Worm (Caenorhabditis elegans) whole organism, L3 larva: ENCODE results near the gene Y32G9A.5.

Experiments
- R02D3.7 ChIP-seq: fragments of 150-350 bp; optimal IDR thresholded peaks from 2 replicates; lab custom pipeline; 2014; ENCODE audit warnings: missing biosample characterization, missing genetic modification characterization
- ZK546.5 ChIP-seq: sonication (generic microtip); optimal IDR thresholded peaks from 2 replicates; lab custom pipeline; 2017; ENCODE audit warnings: missing biosample characterization, missing genetic modification characterization
- aly-2 ChIP-seq: fragments of 150-350 bp; optimal IDR thresholded peaks from 2 replicates; lab custom pipeline; 2014; ENCODE audit warnings: missing biosample characterization, missing genetic modification characterization
- ceh-28 ChIP-seq: fragments of 150-350 bp; optimal IDR thresholded peaks from 2 replicates; lab custom pipeline; 2014; ENCODE audit warnings: missing biosample characterization, missing genetic modification reagents, missing genetic modification characterization
- ceh-82 ChIP-seq: fragments of 150-350 bp; optimal IDR thresholded peaks from 2 replicates; lab custom pipeline; 2014; ENCODE audit warnings: missing biosample characterization, missing genetic modification characterization
- elt-1 ChIP-seq: fragments of 150-350 bp; optimal IDR thresholded peaks from 2 replicates; lab custom pipeline; 2014; ENCODE audit warnings: missing biosample characterization, missing genetic modification characterization
- elt-2 ChIP-seq: sonication (generic microtip); optimal IDR thresholded peaks from 2 replicates; lab custom pipeline; 2016; ENCODE audit warnings: missing genetic modification reagents, mild to moderate bottlenecking, missing genetic modification characterization, missing compliant biosample characterization
- eor-1 ChIP-seq, 2 experiments: fragments of 150-350 bp; optimal IDR thresholded peaks; 2 replicates each; lab custom pipeline; 2014 to 2018; ENCODE audit warnings: missing biosample characterization in 2 of 2, missing genetic modification characterization in 2 of 2
- fkh-2 ChIP-seq: fragments of 150-350 bp; optimal IDR thresholded peaks from 2 replicates; lab custom pipeline; 2014; ENCODE audit warnings: missing biosample characterization, missing genetic modification reagents, missing genetic modification characterization
- nfya-1 ChIP-seq: sonication (generic microtip); optimal IDR thresholded peaks from 2 replicates; lab custom pipeline; 2017; ENCODE audit warnings: missing genetic modification characterization, mild to moderate bottlenecking, missing compliant biosample characterization, antibody characterized with exemption, moderate library complexity; ENCODE audit not compliant: insufficient read depth
- nhr-11 ChIP-seq: fragments of 150-350 bp; optimal IDR thresholded peaks from 2 replicates; lab custom pipeline; 2014; ENCODE audit warnings: missing biosample characterization, missing genetic modification characterization
- nhr-12 ChIP-seq: fragments of 150-350 bp; optimal IDR thresholded peaks from 2 replicates; lab custom pipeline; 2014; ENCODE audit warnings: missing biosample characterization, missing genetic modification characterization
- nhr-237 ChIP-seq: fragments of 150-350 bp; optimal IDR thresholded peaks from 2 replicates; lab custom pipeline; 2014; ENCODE audit warnings: missing biosample characterization, missing genetic modification characterization
- nhr-25 ChIP-seq: sonication (generic microtip); optimal IDR thresholded peaks from 2 replicates; lab custom pipeline; 2017; ENCODE audit warnings: missing biosample characterization, missing genetic modification characterization
- nhr-43 ChIP-seq: sonication (generic microtip); optimal IDR thresholded peaks from 2 replicates; lab custom pipeline; 2016; ENCODE audit warnings: mild to moderate bottlenecking, missing genetic modification characterization, missing compliant biosample characterization; ENCODE audit not compliant: poor library complexity, severe bottlenecking
- nhr-76 ChIP-seq: fragments of 150-350 bp; sonication (generic microtip); optimal IDR thresholded peaks from 5 replicates; lab custom pipeline; 2014; ENCODE audit warnings: missing biosample characterization, missing genetic modification characterization
- nhr-77 ChIP-seq: fragments of 150-350 bp; optimal IDR thresholded peaks from 2 replicates; lab custom pipeline; 2014; ENCODE audit warnings: missing biosample characterization, missing genetic modification characterization
- pha-4 ChIP-seq: fragments of 150-350 bp; optimal IDR thresholded peaks from 2 replicates; lab custom pipeline; 2014; ENCODE audit warnings: missing biosample characterization, missing genetic modification reagents, missing genetic modification characterization
- zag-1 ChIP-seq: fragments of 150-350 bp; optimal IDR thresholded peaks from 2 replicates; lab custom pipeline; 2014; ENCODE audit warnings: missing biosample characterization, missing genetic modification characterization
- ztf-11 ChIP-seq: fragments of 150-350 bp; optimal IDR thresholded peaks from 2 replicates; lab custom pipeline; 2014; ENCODE audit warnings: missing biosample characterization, missing genetic modification characterization

The Y32G9A.5 gene

ce11 chrV:1945875-1946274, 38.4 kb downstream of the Y32G9A.5 start:
- no peak for TF ChIP-seq R02D3.7 (tag; lab: Kevin White, UChicago)
- TF ChIP-seq nhr-43 (tag; lab: Kevin White, UChicago) = no peak
- TF ChIP-seq nhr-237 = no peak
- no peak for TF ChIP-seq pha-4 (tag; lab: Kevin White, UChicago)
- no peak for TF ChIP-seq nhr-25 (tag; lab: Kevin White, UChicago)
- TF ChIP-seq nhr-11 (tag; lab: Kevin White, UChicago) = no peak

- TF ChIP-seq fkh-2 (no peak), nfya-1 (tag; lab: Kevin White, UChicago) (peak; percentile 84)
Observed at ce11 chrV:1955246-1955645, 47.8 kb downstream of the Y32G9A.5 start.

ce11 chrV:1957110-1957509, 49.7 kb downstream of the Y32G9A.5 start, which contains the start of gene fipr-25:
Gene fipr-25 (plus strand): TSS chrV:1957410.
- TF ChIP-seq ZK546.5 (tag; lab: Kevin White, UChicago) (no peak), nhr-76 (tag; lab: Kevin White, UChicago) (no peak), ztf-11 (no peak), elt-2 (tag; lab: Kevin White, UChicago) (no peak), ceh-82 (no peak), nfya-1 (tag; lab: Kevin White, UChicago) (no peak), ceh-28 (tag; lab: Kevin White, UChicago) (no peak), fkh-2 (no peak), eor-1 (tag; optimal IDR thresholded peaks at IDR 0.05; lab: Kevin White, UChicago) (no peak), nhr-77 (tag; lab: Kevin White, UChicago) (no peak), aly-2 (no peak), nhr-12 (tag; lab: Kevin White, UChicago) (no peak), elt-1 (tag; lab: Kevin White, UChicago) (no peak), zag-1 (no peak)
- TF ChIP-seq, all 47 proteins: peak for 0
